Fruit fly (Drosophila melanogaster): ENCODE data around the gene CG33687.

DNA sequence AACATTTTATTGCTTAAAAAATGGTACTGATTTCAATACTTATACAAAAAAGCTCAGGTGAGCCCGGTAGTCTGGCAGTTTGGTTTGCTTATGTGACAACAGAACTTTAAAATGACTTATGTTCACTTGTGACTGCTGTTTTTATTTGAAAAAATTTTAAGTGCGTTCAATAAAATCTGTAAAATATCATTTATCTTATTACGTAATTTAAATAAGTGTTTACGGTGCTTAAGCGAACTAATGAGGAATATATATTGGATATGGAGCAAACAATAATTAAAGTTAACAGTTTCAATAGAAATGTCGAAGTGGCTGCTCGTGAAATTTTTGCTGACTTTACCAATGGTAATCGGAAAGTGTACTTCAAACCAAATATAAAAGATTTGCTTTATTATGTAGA is 3.4 kb downstream of the CG33687 start, which contains the start of gene dls:
- TF ChIP-seq h (GFP tag; optimal IDR thresholded peaks at IDR 0.05) (no peak), psq (GFP tag; optimal IDR thresholded peaks at IDR 0.05) (no peak), OdsH (GFP tag; optimal IDR thresholded peaks at IDR 0.05) (no peak), CG32264 (GFP tag; optimal IDR thresholded peaks at IDR 0.05) (no peak), ey (GFP tag; optimal IDR thresholded peaks at IDR 0.05) (no peak)
